Fruit fly (Drosophila melanogaster): ENCODE data around the gene Arfrp1.

Gene Arfrp1

DNA sequence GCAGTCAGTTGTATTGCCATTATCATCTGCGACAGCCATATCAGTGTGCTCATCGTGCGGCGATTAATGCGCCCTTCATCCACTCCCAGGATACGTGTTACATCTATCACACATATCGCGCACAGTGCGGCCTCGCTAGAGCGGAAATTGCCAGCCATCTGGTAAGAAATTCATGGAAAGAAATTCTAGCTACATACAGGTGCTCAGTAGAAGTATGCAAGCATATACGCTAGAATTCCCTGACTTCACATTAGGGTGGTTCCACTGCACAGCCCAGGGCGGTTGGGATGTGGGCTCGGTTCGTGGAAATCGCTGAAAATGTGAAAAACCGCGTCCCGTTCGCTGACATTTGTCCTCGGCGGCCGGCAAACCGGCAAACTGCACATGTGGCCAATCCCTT is 34.4 kb downstream of the Arfrp1 start (continued):
- TF ChIP-seq Jarid2 (GFP tag; optimal IDR thresholded peaks at IDR 0.05) (no peak), CG15269 (tag; optimal IDR thresholded peaks at IDR 0.05) (no peak), danr (GFP tag; IDR thresholded peaks at IDR 0.05) (peak; percentile 66), Meics (GFP tag; optimal IDR thresholded peaks at IDR 0.05) (peak; percentile 69), ewg (GFP tag; optimal IDR thresholded peaks at IDR 0.05) (peak; percentile 53), trh (GFP tag; optimal IDR thresholded peaks at IDR 0.05) (no peak), Doc2 (GFP tag; IDR thresholded peaks at IDR 0.05) (no peak), zfh2 (GFP tag; optimal IDR thresholded peaks at IDR 0.05) (peak; percentile 13), CG2712 (tag; optimal IDR thresholded peaks at IDR 0.05) (peak; percentile 82), Lpt (GFP tag; optimal IDR thresholded peaks at IDR 0.05) (no peak), CG8281 (tag; optimal IDR thresholded peaks at IDR 0.05) (peak; percentile 26), Scr (GFP tag; IDR thresholded peaks at IDR 0.05; ENCODE audit: partially characterized antibody) (no peak), CG18476 (GFP tag; optimal IDR thresholded peaks at IDR 0.05) (peak; percentile 39), fru (optimal IDR thresholded peaks at IDR 0.05) (no peak), CG33213 (GFP tag; optimal IDR thresholded peaks at IDR 0.05) (peak; percentile 45), CG1233 (GFP tag; optimal IDR thresholded peaks at IDR 0.05) (peak; percentile 66), CG14441 (GFP tag; IDR thresholded peaks at IDR 0.05) (peak; percentile 86), CG30403 (GFP tag; optimal IDR thresholded peaks at IDR 0.05) (peak; percentile 57), pnt (GFP tag; optimal IDR thresholded peaks at IDR 0.05) (peak; percentile 82), aop (GFP tag; IDR thresholded peaks at IDR 0.05) (0 out of 2 replicates have a peak, but pooled peaks have one; percentile 65), CG10321 (GFP tag; IDR thresholded peaks at IDR 0.05) (no peak), dan (GFP tag; IDR thresholded peaks at IDR 0.05) (peak; percentile 76), CoRest (tag; optimal IDR thresholded peaks at IDR 0.05) (peak; percentile 72), onecut (GFP tag; IDR thresholded peaks at IDR 0.05) (peak; percentile 82), Ada2b (GFP tag; IDR thresholded peaks at IDR 0.05) (peak; percentile 86), CG7987 (GFP tag; optimal IDR thresholded peaks at IDR 0.05) (no peak), CG31224 (GFP tag; IDR thresholded peaks at IDR 0.05) (peak; percentile 62; the same call in 1 of the 2 replicates), Dbx (GFP tag; IDR thresholded peaks at IDR 0.05) (peak; percentile 78), ftz-f1 (GFP tag; optimal IDR thresholded peaks at IDR 0.05) (no peak), Eip74EF (GFP tag; optimal IDR thresholded peaks at IDR 0.05) (no peak), Mrtf (GFP tag; IDR thresholded peaks at IDR 0.05) (peak; percentile 85), lola (GFP tag; optimal IDR thresholded peaks at IDR 0.05) (peak in 1 of 3 experiments; percentile 67), CG3995 (GFP tag; optimal IDR thresholded peaks at IDR 0.05) (no peak), Aef1 (GFP tag; IDR thresholded peaks at IDR 0.05) (peak; percentile 75), wdn (GFP tag; IDR thresholded peaks at IDR 0.05) (peak; percentile 58; the same call in 1 of the 2 replicates), Dfd (GFP tag; optimal IDR thresholded peaks at IDR 0.05) (no peak), CG6854 (GFP tag; optimal IDR thresholded peaks at IDR 0.05) (peak; percentile 29), esg (GFP tag; conservative IDR thresholded peaks at IDR 0.05) (peak; percentile 74), CG2120 (GFP tag; optimal IDR thresholded peaks at IDR 0.05) (peak; percentile 63), CG7963 (GFP tag; IDR thresholded peaks at IDR 0.05; ENCODE audit: partially characterized antibody) (no peak), sob (GFP tag; IDR thresholded peaks at IDR 0.05) (peak; percentile 85), hb (GFP tag; IDR thresholded peaks at IDR 0.05; ENCODE audit: partially characterized antibody) (0 out of 3 replicates have a peak, but pooled peaks have one; percentile 24), Abd-B (GFP tag; optimal IDR thresholded peaks at IDR 0.05) (peak; percentile 70), CG34422 (GFP tag; IDR thresholded peaks at IDR 0.05) (peak; percentile 88), CG14667 (GFP tag; IDR thresholded peaks at IDR 0.05) (peak; percentile 88), TFAM (GFP tag; optimal IDR thresholded peaks at IDR 0.05) (no peak), CG3407 (GFP tag; optimal IDR thresholded peaks at IDR 0.05) (peak; percentile 63), CG10209 (GFP tag; optimal IDR thresholded peaks at IDR 0.05) (peak; percentile 72), CG7745 (tag; optimal IDR thresholded peaks at IDR 0.05) (no peak), CG11560 (tag; IDR thresholded peaks at IDR 0.05) (peak; percentile 65; the same call in 2 of the 3 replicates), CG17385 (GFP tag; optimal IDR thresholded peaks at IDR 0.05) (no peak)

Measured in whole organism, embryonic.